Worm (Caenorhabditis elegans): ENCODE results near the gene F53A2.1.

The F53A2.1 gene

DNA sequence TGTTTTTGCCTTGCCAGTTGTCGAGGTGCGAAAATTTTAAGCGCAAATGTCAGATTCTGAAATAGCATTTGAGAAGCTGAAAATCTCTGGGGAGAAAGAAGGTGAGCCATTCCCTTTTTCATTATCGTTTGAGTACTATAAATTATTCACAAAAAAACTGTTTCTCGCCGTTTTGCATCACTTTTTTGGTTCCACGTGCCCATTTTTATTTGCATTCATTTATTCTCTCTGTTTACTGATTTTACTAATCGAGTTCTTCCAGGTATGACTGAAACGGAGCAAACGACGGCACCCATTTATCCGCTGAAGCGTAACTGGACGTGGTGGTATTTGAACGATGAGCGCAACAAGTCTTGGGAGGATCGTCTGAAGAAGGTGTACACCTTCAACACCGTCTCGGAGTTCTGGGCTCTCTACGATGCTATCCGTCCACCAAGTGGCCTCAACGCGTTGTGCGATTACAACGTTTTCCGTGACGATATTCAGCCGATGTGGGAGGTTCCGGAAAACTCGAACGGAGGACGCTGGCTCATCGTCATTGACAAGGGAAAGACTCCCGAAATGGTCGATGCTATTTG, 19.0 kb upstream of the F53A2.1 start:
- no peak for TF ChIP-seq ztf-23 (GFP tag; IDR thresholded peaks at IDR 0.05)
- no peak for TF ChIP-seq cog-1 (tag; optimal IDR thresholded peaks at IDR 0.05)
- no peak for TF ChIP-seq ztf-29 (GFP tag; IDR thresholded peaks at IDR 0.05)
- TF ChIP-seq ref-1 (GFP tag; conservative IDR thresholded peaks at IDR 0.05) = no peak
- no peak for TF ChIP-seq klf-2 (GFP tag; conservative IDR thresholded peaks at IDR 0.05)
- TF ChIP-seq med-1 (GFP tag; optimal IDR thresholded peaks at IDR 0.05; ENCODE audit: insufficient read depth) = no peak
- TF ChIP-seq T22C8.4 (GFP tag; IDR thresholded peaks at IDR 0.05) = no peak
- no peak for TF ChIP-seq tab-1 (GFP tag; IDR thresholded peaks at IDR 0.05)
- TF ChIP-seq flt-1 (GFP tag; IDR thresholded peaks at IDR 0.05) = no peak

- TF ChIP-seq tab-1 (GFP tag; IDR thresholded peaks at IDR 0.05) (no peak), klf-2 (GFP tag; conservative IDR thresholded peaks at IDR 0.05) (no peak), ztf-23 (GFP tag; IDR thresholded peaks at IDR 0.05) (no peak), flt-1 (GFP tag; IDR thresholded peaks at IDR 0.05) (no peak)
Observed at ce11 chrIII:13343117-13343516, 18.5 kb upstream of the F53A2.1 start, which contains the start of gene ife-1. Gene ife-1 (plus strand): TSS chrIII:13343417.

- TF ChIP-seq T22C8.4 (GFP tag; IDR thresholded peaks at IDR 0.05) (no peak), med-1 (GFP tag; optimal IDR thresholded peaks at IDR 0.05; ENCODE audit: insufficient read depth) (no peak), cog-1 (tag; optimal IDR thresholded peaks at IDR 0.05) (no peak), tab-1 (GFP tag; IDR thresholded peaks at IDR 0.05) (no peak), ztf-29 (GFP tag; IDR thresholded peaks at IDR 0.05) (no peak), ref-1 (GFP tag; conservative IDR thresholded peaks at IDR 0.05) (no peak), klf-2 (GFP tag; conservative IDR thresholded peaks at IDR 0.05) (no peak), flt-1 (GFP tag; IDR thresholded peaks at IDR 0.05) (no peak), ztf-23 (GFP tag; IDR thresholded peaks at IDR 0.05) (no peak)
Observed at ce11 chrIII:13342079-13342734, 17.6 kb upstream of the F53A2.1 start, which contains the start of gene dro-1. Gene dro-1 (plus strand): TSS chrIII:13342684.

DNA sequence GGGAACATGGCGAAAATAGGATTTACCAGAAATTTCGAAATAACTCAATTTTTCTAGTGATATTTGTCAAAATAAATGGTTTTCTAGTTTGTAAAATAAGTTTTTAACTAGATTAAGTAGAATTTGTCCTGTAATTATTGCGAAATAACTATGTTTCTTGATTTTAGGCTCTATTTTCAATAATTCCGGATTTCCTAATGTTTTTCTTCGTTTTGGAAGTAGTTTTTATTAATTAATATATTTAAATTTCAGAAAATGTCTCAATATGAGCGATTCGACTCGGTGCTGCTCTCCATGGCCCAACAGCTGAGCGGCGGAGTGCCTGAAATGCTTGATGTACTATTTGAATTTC, 16.6 kb upstream of the F53A2.1 start, which contains the start of gene nud-1:
TSS of gene nud-1 (plus strand) at position 253 of the 352 bp plus-strand sequence.
- TF ChIP-seq med-1 (GFP tag; optimal IDR thresholded peaks at IDR 0.05; ENCODE audit: insufficient read depth) (no peak), T22C8.4 (GFP tag; IDR thresholded peaks at IDR 0.05) (no peak), ref-1 (GFP tag; conservative IDR thresholded peaks at IDR 0.05) (no peak), klf-2 (GFP tag; conservative IDR thresholded peaks at IDR 0.05) (no peak), tab-1 (GFP tag; IDR thresholded peaks at IDR 0.05) (no peak), cog-1 (tag; optimal IDR thresholded peaks at IDR 0.05) (no peak), ztf-29 (GFP tag; IDR thresholded peaks at IDR 0.05) (no peak), flt-1 (GFP tag; IDR thresholded peaks at IDR 0.05) (no peak), ztf-23 (GFP tag; IDR thresholded peaks at IDR 0.05) (no peak)

DNA sequence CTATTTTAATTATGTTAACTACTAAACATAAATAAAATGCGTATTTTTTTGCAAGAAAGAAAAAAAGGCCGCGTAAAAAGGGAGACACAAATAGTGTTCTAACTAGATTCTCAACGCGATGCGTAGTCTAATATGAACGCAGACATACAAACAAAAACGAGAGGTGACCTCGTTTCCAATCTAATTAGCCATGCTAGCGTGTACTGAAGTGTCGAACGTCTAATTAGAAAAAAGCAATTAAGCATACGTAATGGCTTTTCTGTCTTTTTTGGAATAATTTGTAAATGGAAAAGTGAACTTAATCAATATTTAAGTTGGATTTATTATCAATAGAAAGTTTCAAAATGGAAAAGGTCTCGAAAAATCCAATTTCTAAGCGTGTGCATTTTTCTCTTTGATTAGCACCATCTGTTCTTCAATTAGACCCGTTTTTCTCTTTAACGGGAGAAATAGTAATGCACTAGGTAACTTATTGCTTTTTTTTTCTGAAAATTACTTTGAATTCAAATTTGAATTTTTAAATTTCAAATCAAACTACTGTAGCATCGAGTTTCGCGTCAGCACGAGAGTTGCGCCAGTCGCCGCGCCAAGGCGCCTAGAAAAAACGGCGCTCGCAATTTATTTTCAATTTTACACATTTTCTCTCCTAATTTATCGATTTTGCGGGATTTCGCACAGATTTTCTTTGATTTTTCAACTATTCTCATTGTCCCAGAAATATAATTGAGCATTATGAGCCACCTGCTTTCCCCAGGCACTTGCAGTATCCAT, 16.1 kb upstream of the F53A2.1 start:
- TF ChIP-seq ztf-23 (GFP tag; IDR thresholded peaks at IDR 0.05) (0 out of 2 replicates have a peak, but pooled peaks have one; percentile 33), cog-1 (tag; optimal IDR thresholded peaks at IDR 0.05) (no peak), T22C8.4 (GFP tag; IDR thresholded peaks at IDR 0.05) (0 out of 2 replicates have a peak, but pooled peaks have one; percentile 10)

DNA sequence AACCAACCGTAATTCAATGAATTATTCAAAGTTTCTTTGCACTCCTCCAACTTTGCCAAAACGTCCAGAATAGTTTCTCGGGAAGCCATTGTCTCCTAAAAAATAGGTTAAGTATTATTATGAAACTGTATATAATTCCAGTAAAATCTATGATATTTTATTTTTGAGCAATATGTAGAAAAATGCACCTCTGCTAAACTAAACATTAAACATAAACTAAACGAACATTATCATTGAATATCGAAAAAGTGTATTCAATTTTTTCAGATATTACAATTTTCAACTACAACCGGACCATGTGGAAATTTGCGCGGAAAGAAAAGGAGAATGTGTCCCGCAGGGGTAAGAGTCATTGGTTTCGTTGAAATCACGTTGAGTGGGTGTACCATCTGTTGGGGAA, 15.0 kb upstream of the F53A2.1 start, which contains the start of gene F53A2.3:
TSS of gene F53A2.3 (minus strand) at position 101 of the 400 bp plus-strand sequence.
- TF ChIP-seq cog-1 (tag; optimal IDR thresholded peaks at IDR 0.05) (no peak), flt-1 (GFP tag; IDR thresholded peaks at IDR 0.05) (no peak), T22C8.4 (GFP tag; IDR thresholded peaks at IDR 0.05) (no peak), klf-2 (GFP tag; conservative IDR thresholded peaks at IDR 0.05) (no peak), ztf-23 (GFP tag; IDR thresholded peaks at IDR 0.05) (no peak), ref-1 (GFP tag; conservative IDR thresholded peaks at IDR 0.05) (no peak), med-1 (GFP tag; optimal IDR thresholded peaks at IDR 0.05; ENCODE audit: insufficient read depth) (no peak), tab-1 (GFP tag; IDR thresholded peaks at IDR 0.05) (no peak), ztf-29 (GFP tag; IDR thresholded peaks at IDR 0.05) (no peak)

- TF ChIP-seq klf-2 (GFP tag; conservative IDR thresholded peaks at IDR 0.05) (no peak), ztf-23 (GFP tag; IDR thresholded peaks at IDR 0.05) (no peak), cog-1 (tag; optimal IDR thresholded peaks at IDR 0.05) (no peak), ref-1 (GFP tag; conservative IDR thresholded peaks at IDR 0.05) (no peak), flt-1 (GFP tag; IDR thresholded peaks at IDR 0.05) (no peak), med-1 (GFP tag; optimal IDR thresholded peaks at IDR 0.05; ENCODE audit: insufficient read depth) (no peak), tab-1 (GFP tag; IDR thresholded peaks at IDR 0.05) (no peak), T22C8.4 (GFP tag; IDR thresholded peaks at IDR 0.05) (no peak), ztf-29 (GFP tag; IDR thresholded peaks at IDR 0.05) (no peak)
Observed at ce11 chrIII:13333754-13334153, 9.1 kb upstream of the F53A2.1 start, which contains the start of gene sdz-20. Gene sdz-20 (plus strand): TSS chrIII:13334054.

DNA sequence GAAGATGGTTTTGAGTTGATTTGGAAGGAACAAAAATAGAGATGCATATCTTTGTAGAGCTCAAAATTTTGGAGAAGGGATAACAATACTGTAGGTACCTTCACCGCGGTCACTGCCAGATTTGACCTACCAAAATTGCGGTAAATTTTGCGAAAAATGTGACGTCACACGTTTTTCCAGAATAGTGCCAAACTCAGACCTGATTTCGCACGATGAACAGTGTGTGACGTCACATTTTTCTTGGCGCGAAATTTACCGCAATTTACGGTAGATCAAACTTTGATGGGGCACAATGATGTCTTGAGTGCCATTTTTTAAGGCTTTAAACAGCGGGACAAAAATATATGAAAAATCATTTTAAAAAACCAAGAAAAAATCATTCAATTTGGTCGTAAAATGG, 4.3 kb upstream of the F53A2.1 start:
- TF ChIP-seq ztf-23 (GFP tag; IDR thresholded peaks at IDR 0.05) = no peak
- no peak for TF ChIP-seq tab-1 (GFP tag; IDR thresholded peaks at IDR 0.05)
- no peak for TF ChIP-seq flt-1 (GFP tag; IDR thresholded peaks at IDR 0.05)
- no peak for TF ChIP-seq klf-2 (GFP tag; conservative IDR thresholded peaks at IDR 0.05)
- no peak for TF ChIP-seq ztf-29 (GFP tag; IDR thresholded peaks at IDR 0.05)
- TF ChIP-seq T22C8.4 (GFP tag; IDR thresholded peaks at IDR 0.05) = no peak
- TF ChIP-seq med-1 (GFP tag; optimal IDR thresholded peaks at IDR 0.05; ENCODE audit: insufficient read depth) = no peak
- no peak for TF ChIP-seq cog-1 (tag; optimal IDR thresholded peaks at IDR 0.05)
- no peak for TF ChIP-seq ref-1 (GFP tag; conservative IDR thresholded peaks at IDR 0.05)

ce11 chrIII:13322578-13322977, 2.1 kb downstream of the F53A2.1 start, which contains the start of gene F53A2.11:
Gene F53A2.11 (minus strand): TSS chrIII:13322678.
- TF ChIP-seq klf-2 (GFP tag; conservative IDR thresholded peaks at IDR 0.05) = no peak
- TF ChIP-seq ztf-23 (GFP tag; IDR thresholded peaks at IDR 0.05) = no peak
- TF ChIP-seq flt-1 (GFP tag; IDR thresholded peaks at IDR 0.05) = no peak
- no peak for TF ChIP-seq tab-1 (GFP tag; IDR thresholded peaks at IDR 0.05)
- no peak for TF ChIP-seq ref-1 (GFP tag; conservative IDR thresholded peaks at IDR 0.05)
- TF ChIP-seq ztf-29 (GFP tag; IDR thresholded peaks at IDR 0.05) = no peak
- TF ChIP-seq med-1 (GFP tag; optimal IDR thresholded peaks at IDR 0.05; ENCODE audit: insufficient read depth) = no peak
- no peak for TF ChIP-seq cog-1 (tag; optimal IDR thresholded peaks at IDR 0.05)
- TF ChIP-seq T22C8.4 (GFP tag; IDR thresholded peaks at IDR 0.05) = no peak
